Fruit fly (Drosophila melanogaster): ENCODE measurements around the gene Sbat.

Gene Sbat

DNA sequence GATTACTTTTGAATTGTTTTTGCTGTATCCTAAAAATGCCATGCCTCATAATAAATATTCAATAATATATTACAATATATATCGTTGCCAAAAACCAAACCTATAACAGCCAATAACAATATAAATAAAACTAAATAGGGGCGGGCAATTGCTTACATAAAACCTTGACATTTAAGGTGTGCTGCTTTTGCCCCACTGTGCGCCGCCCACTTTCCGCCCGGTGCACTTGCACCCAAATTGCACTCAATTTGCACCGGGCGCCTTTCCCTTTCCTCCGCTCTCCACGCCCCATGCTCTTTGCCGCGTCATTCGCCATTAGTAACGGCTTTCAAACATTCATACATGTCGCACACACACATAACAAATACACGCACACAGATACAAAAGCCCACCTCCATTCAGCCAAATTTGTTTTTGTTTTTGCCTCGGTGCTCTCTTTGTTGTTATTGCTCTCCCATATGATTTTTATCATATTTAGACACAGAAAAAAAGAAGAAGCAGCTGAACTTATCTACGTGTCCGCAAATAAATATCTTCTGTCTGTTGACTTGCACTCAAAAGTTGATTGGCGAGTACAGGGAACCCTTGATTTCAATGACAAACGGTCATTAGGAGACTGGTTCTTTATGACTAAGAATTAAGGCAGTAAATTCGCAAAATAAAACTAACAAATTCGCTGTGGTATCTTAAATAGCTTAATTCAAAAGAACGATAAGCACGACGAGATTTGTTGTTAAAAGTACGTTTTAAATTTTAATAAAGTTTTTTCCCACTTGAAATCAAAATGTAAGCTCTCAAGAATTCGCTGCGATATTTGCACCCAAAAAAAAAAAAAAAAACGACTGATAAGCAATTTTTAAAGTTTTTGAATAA, 20.0 kb upstream of the Sbat start (continued):
- TF ChIP-seq fd59A (GFP tag; optimal IDR thresholded peaks at IDR 0.05) (no peak), CG6808 (GFP tag; optimal IDR thresholded peaks at IDR 0.05) (peak; percentile 42), CG34406 (GFP tag; optimal IDR thresholded peaks at IDR 0.05) (peak; percentile 56), CG3919 (GFP tag; optimal IDR thresholded peaks at IDR 0.05) (peak; percentile 77), CG6163 (GFP tag; IDR thresholded peaks at IDR 0.05) (peak; percentile 75), CG8632 (GFP tag; optimal IDR thresholded peaks at IDR 0.05) (peak; percentile 55), pdm3 (GFP tag; optimal IDR thresholded peaks at IDR 0.05) (peak; percentile 47), achi (GFP tag; optimal IDR thresholded peaks at IDR 0.05) (peak; percentile 66), vri (GFP tag; optimal IDR thresholded peaks at IDR 0.05) (peak; percentile 47), CG11902 (GFP tag; optimal IDR thresholded peaks at IDR 0.05) (no peak), spab (GFP tag; optimal IDR thresholded peaks at IDR 0.05) (peak; percentile 50), fd85E (GFP tag; optimal IDR thresholded peaks at IDR 0.05) (no peak), Ets21C (GFP tag; optimal IDR thresholded peaks at IDR 0.05) (no peak), fkh (GFP tag; optimal IDR thresholded peaks at IDR 0.05) (peak; percentile 92), CG16779 (tag; optimal IDR thresholded peaks at IDR 0.05) (no peak), CG10669 (GFP tag; optimal IDR thresholded peaks at IDR 0.05) (peak; percentile 54), CG4318 (GFP tag; optimal IDR thresholded peaks at IDR 0.05) (peak; percentile 67)

DNA sequence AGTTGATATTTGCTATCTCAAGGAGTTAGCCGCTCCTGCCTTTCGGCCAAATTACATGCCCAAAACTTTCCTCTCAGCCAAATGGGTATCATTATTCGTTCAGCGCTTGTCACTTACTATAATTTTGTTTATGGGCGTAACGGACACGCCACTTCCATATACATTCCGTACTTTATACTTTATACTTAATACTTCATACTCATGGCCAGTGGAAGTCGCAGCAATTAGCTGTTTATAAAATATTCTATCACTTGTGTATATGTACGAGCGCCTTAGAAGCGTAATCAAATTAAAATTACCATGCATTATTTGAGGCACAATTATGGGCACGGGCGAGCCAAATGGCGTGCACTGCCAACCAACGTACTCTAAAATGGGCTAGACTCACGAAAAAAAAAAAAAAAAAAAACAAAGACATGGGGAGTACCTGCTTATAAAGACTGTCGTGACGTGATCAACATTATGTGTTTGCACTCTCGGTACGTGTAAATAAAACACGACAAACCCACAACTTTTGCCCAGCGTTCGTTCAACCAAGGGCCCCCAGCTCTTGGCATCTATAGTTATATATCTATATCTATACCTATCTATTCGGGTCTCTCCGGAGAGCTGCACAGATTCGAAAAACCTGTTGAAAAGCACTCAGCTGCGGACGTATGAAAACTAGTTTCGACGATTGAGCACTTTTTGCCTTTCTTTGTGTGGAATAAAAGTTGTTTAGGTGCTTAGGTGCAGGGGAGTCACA, 16.8 kb upstream of the Sbat start:
- TF ChIP-seq fkh (GFP tag; optimal IDR thresholded peaks at IDR 0.05) (peak; percentile 89), CG1621 (tag; optimal IDR thresholded peaks at IDR 0.05) (peak; percentile 4), ss (GFP tag; optimal IDR thresholded peaks at IDR 0.05) (peak in 1 of 2 experiments; percentile 78), CG8632 (GFP tag; optimal IDR thresholded peaks at IDR 0.05) (no peak)

- TF ChIP-seq CG6163 (GFP tag; IDR thresholded peaks at IDR 0.05) (peak; percentile 44; the same call in 1 of the 3 replicates), dac (GFP tag; optimal IDR thresholded peaks at IDR 0.05) (peak; percentile 18), svp (GFP tag) (peak; percentile 14), Sox14 (GFP tag; optimal IDR thresholded peaks at IDR 0.05) (peak; percentile 22), CG31627 (GFP tag; optimal IDR thresholded peaks at IDR 0.05) (no peak), acj6 (GFP tag; optimal IDR thresholded peaks at IDR 0.05) (no peak), Hr4 (GFP tag; optimal IDR thresholded peaks at IDR 0.05) (peak; percentile 5), net (GFP tag; optimal IDR thresholded peaks at IDR 0.05) (peak; percentile 43), OdsH (GFP tag; optimal IDR thresholded peaks at IDR 0.05) (no peak), CG32006 (GFP tag; optimal IDR thresholded peaks at IDR 0.05) (peak; percentile 61), CG11294 (GFP tag; IDR thresholded peaks at IDR 0.05) (no peak; the same call in none of the 2 replicates), CG6276 (GFP tag; optimal IDR thresholded peaks at IDR 0.05) (peak; percentile 31), CG34406 (GFP tag; optimal IDR thresholded peaks at IDR 0.05) (peak; percentile 7), CG11762 (GFP tag; optimal IDR thresholded peaks at IDR 0.05; ENCODE audit: insufficient read depth) (no peak), Hr39 (GFP tag; optimal IDR thresholded peaks at IDR 0.05) (no peak), ss (GFP tag; optimal IDR thresholded peaks at IDR 0.05) (peak in 1 of 2 experiments; percentile 41), CG1621 (tag; optimal IDR thresholded peaks at IDR 0.05) (peak; percentile 89), Met (GFP tag; optimal IDR thresholded peaks at IDR 0.05) (no peak), Lpt (GFP tag; optimal IDR thresholded peaks at IDR 0.05) (peak; percentile 31), CG11902 (GFP tag; optimal IDR thresholded peaks at IDR 0.05) (no peak), CG4318 (GFP tag; optimal IDR thresholded peaks at IDR 0.05) (no peak), Hr38 (GFP tag; optimal IDR thresholded peaks at IDR 0.05) (no peak), Ets96B (tag; optimal IDR thresholded peaks at IDR 0.05) (peak; percentile 23), achi (GFP tag; optimal IDR thresholded peaks at IDR 0.05) (peak; percentile 8), lz (GFP tag; optimal IDR thresholded peaks at IDR 0.05) (no peak), pdm3 (GFP tag; optimal IDR thresholded peaks at IDR 0.05) (no peak), Smox (GFP tag; optimal IDR thresholded peaks at IDR 0.05) (no peak), CG8119 (GFP tag; IDR thresholded peaks at IDR 0.05) (peak; percentile 53), eg (GFP tag; IDR thresholded peaks at IDR 0.05) (peak; percentile 75), salr (GFP tag; optimal IDR thresholded peaks at IDR 0.05) (peak in 1 of 2 experiments; percentile 58), CG9139 (GFP tag; optimal IDR thresholded peaks at IDR 0.05) (no peak)
These were observed 16.1 kb upstream of the Sbat start for dm6 chr2L:2861885-2862620.
